Worm (Caenorhabditis elegans) whole organism, late embryonic: ENCODE measurements around the gene K12H6.2.

Experiments
- ama-1 ChIP-seq: fragments of 150-350 bp; optimal IDR thresholded peaks from 2 replicates; lab custom pipeline; 2014
- sox-4 ChIP-seq: sonication (generic microtip); optimal IDR thresholded peaks from 2 replicates; lab custom pipeline; 2017; ENCODE audit warnings: mild to moderate bottlenecking, missing genetic modification characterization, inconsistent platforms, missing compliant biosample characterization
- tbx-2 ChIP-seq: sonication (generic microtip); optimal IDR thresholded peaks from 2 replicates; lab custom pipeline; 2016; ENCODE audit warnings: missing genetic modification characterization, missing compliant biosample characterization
- ztf-16 ChIP-seq: sonication (generic microtip); optimal IDR thresholded peaks from 2 replicates; lab custom pipeline; 2017; ENCODE audit warnings: missing genetic modification characterization, missing compliant biosample characterization

ce11 chrII:2780804-2781203 lies 34.5 kb downstream of the K12H6.2 start:
- TF ChIP-seq sox-4 (tag; lab: Kevin White, UChicago) (no peak), ama-1 (no peak), ztf-16 (no peak), tbx-2 (tag; lab: Kevin White, UChicago) (no peak)
